Worm (Caenorhabditis elegans) whole organism, L4 larva: ENCODE measurements around the gene C04E12.2.

Experiments used
- F10B5.3 ChIP-seq: sonication (generic microtip); optimal IDR thresholded peaks from 2 replicates; lab custom pipeline; 2016; ENCODE audit warnings: mild to moderate bottlenecking, missing genetic modification characterization, missing compliant biosample characterization
- R02D3.7 ChIP-seq: fragments of 150-350 bp; sonication (generic microtip); optimal IDR thresholded peaks from 3 replicates; lab custom pipeline; 2014; ENCODE audit warnings: missing biosample characterization, missing genetic modification characterization
- Y75B8A.6 ChIP-seq: fragments of 200-800 bp; sonication (Bioruptor generic); IDR thresholded peaks from 2 replicates; pipeline ENCODE4 v1.3.6; 2022; ENCODE audit warnings: missing genetic modification reagents, missing genetic modification characterization, missing compliant biosample characterization
- ZK337.2 ChIP-seq: fragments of 200-800 bp; sonication (Bioruptor generic); IDR thresholded peaks from 2 replicates; pipeline ENCODE4 v1.3.6; 2022; ENCODE audit warnings: missing genetic modification reagents, missing genetic modification characterization, missing compliant biosample characterization
- aly-2 ChIP-seq: sonication (generic microtip); optimal IDR thresholded peaks from 2 replicates; lab custom pipeline; 2018; ENCODE audit warnings: missing biosample characterization, missing genetic modification characterization
- attf-4 ChIP-seq: sonication (generic microtip); optimal IDR thresholded peaks from 3 replicates; lab custom pipeline; 2017; ENCODE audit warnings: missing biosample characterization, missing genetic modification characterization
- ceh-20 ChIP-seq: fragments of 200-800 bp; sonication (Bioruptor generic); IDR thresholded peaks from 2 replicates; pipeline ENCODE4 v1.3.6; 2022; ENCODE audit warnings: missing genetic modification reagents, missing genetic modification characterization, missing compliant biosample characterization
- ceh-28 ChIP-seq: fragments of 150-350 bp; optimal IDR thresholded peaks from 2 replicates; lab custom pipeline; 2014; ENCODE audit warnings: missing biosample characterization, missing genetic modification reagents, missing genetic modification characterization
- ceh-44 ChIP-seq: fragments of 200-800 bp; sonication (Bioruptor generic); IDR thresholded peaks from 2 replicates; pipeline ENCODE4 v1.3.6; 2022; ENCODE audit warnings: missing genetic modification reagents, missing genetic modification characterization, missing compliant biosample characterization
- ces-1 ChIP-seq: fragments of 150-350 bp; sonication (generic microtip); optimal IDR thresholded peaks from 4 replicates; lab custom pipeline; 2014; ENCODE audit warnings: missing biosample characterization, missing genetic modification reagents, missing genetic modification characterization
- daf-19 ChIP-seq: fragments of 200-800 bp; sonication (Bioruptor generic); conservative IDR thresholded peaks from 2 replicates; pipeline ENCODE4 v1.3.6; 2022; ENCODE audit warnings: missing genetic modification characterization, missing compliant biosample characterization
- dmd-8 ChIP-seq: fragments of 200-800 bp; sonication (Bioruptor generic); IDR thresholded peaks from 2 replicates; pipeline ENCODE4 v1.3.6; 2022; ENCODE audit warnings: missing genetic modification characterization, missing compliant biosample characterization
- dmd-9 ChIP-seq: fragments of 200-800 bp; sonication (Bioruptor generic); IDR thresholded peaks from 2 replicates; pipeline ENCODE4 v1.3.6; 2022; ENCODE audit warnings: missing genetic modification reagents, missing genetic modification characterization, missing compliant biosample characterization
- dve-1 ChIP-seq: sonication (generic microtip); optimal IDR thresholded peaks from 2 replicates; lab custom pipeline; 2017; ENCODE audit warnings: antibody characterized with exemption, mild to moderate bottlenecking, missing genetic modification characterization, missing compliant biosample characterization; ENCODE audit not compliant: insufficient read depth
- egl-43 ChIP-seq: fragments of 200-800 bp; sonication (Bioruptor generic); IDR thresholded peaks from 2 replicates; pipeline ENCODE4 v1.3.6; 2022; ENCODE audit warnings: missing genetic modification reagents, missing genetic modification characterization, missing compliant biosample characterization
- fos-1 ChIP-seq: fragments of 150-350 bp; optimal IDR thresholded peaks from 2 replicates; lab custom pipeline; 2014; ENCODE audit warnings: missing biosample characterization, missing genetic modification characterization
- hlh-11 ChIP-seq: fragments of 200-800 bp; sonication (Bioruptor generic); optimal IDR thresholded peaks from 2 replicates; lab custom pipeline; 2018; ENCODE audit warnings: mild to moderate bottlenecking, missing genetic modification characterization, missing compliant biosample characterization
- hlh-30 ChIP-seq: sonication (generic microtip); optimal IDR thresholded peaks from 2 replicates; lab custom pipeline; 2017; ENCODE audit warnings: antibody characterized with exemption, mild to moderate bottlenecking, missing genetic modification characterization, missing compliant biosample characterization; ENCODE audit not compliant: insufficient read depth
- jun-1 ChIP-seq: fragments of 150-350 bp; optimal IDR thresholded peaks from 2 replicates; lab custom pipeline; 2014; ENCODE audit warnings: missing biosample characterization, missing genetic modification reagents, missing genetic modification characterization
- lim-7 ChIP-seq: fragments of 200-800 bp; sonication (Bioruptor generic); IDR thresholded peaks from 2 replicates; pipeline ENCODE4 v1.3.6; 2022; ENCODE audit warnings: missing genetic modification characterization, missing compliant biosample characterization
- lin-15B ChIP-seq: fragments of 150-350 bp; sonication (generic microtip); optimal IDR thresholded peaks from 3 replicates; lab custom pipeline; 2014; ENCODE audit warnings: missing biosample characterization, missing genetic modification characterization
- madf-9 ChIP-seq: fragments of 200-800 bp; sonication (Bioruptor generic); conservative IDR thresholded peaks from 2 replicates; pipeline ENCODE4 v1.3.6; 2022; ENCODE audit warnings: missing genetic modification reagents, missing genetic modification characterization, missing compliant biosample characterization
- mes-2 ChIP-seq: sonication (generic microtip); optimal IDR thresholded peaks from 2 replicates; lab custom pipeline; 2016; ENCODE audit warnings: missing genotype, mild to moderate bottlenecking, missing genetic modification characterization, missing compliant biosample characterization; ENCODE audit not compliant: poor library complexity, severe bottlenecking
- mxl-2 ChIP-seq: fragments of 200-800 bp; sonication (Bioruptor generic); conservative IDR thresholded peaks from 2 replicates; pipeline ENCODE4 v1.3.6; 2022; ENCODE audit warnings: missing genetic modification reagents, missing genetic modification characterization, missing compliant biosample characterization
- nhr-11 ChIP-seq: fragments of 150-350 bp; optimal IDR thresholded peaks from 2 replicates; lab custom pipeline; 2014; ENCODE audit warnings: missing biosample characterization, missing genetic modification characterization
- nhr-111 ChIP-seq: fragments of 200-800 bp; sonication (Bioruptor generic); optimal IDR thresholded peaks from 2 replicates; lab custom pipeline; 2018; ENCODE audit warnings: mild to moderate bottlenecking, missing genetic modification characterization, missing compliant biosample characterization
- nhr-237 ChIP-seq: sonication (generic microtip); optimal IDR thresholded peaks from 2 replicates; lab custom pipeline; 2017; ENCODE audit warnings: missing biosample characterization, missing genetic modification characterization
- nhr-25 ChIP-seq: sonication (generic microtip); optimal IDR thresholded peaks from 2 replicates; lab custom pipeline; 2017; ENCODE audit warnings: missing genetic modification characterization, mild to moderate bottlenecking, missing compliant biosample characterization, antibody characterized with exemption, moderate library complexity, borderline replicate concordance; ENCODE audit not compliant: insufficient read depth
- nhr-48 ChIP-seq: sonication (generic microtip); optimal IDR thresholded peaks from 2 replicates; lab custom pipeline; 2016; ENCODE audit warnings: mild to moderate bottlenecking, missing genetic modification characterization, missing compliant biosample characterization
- nhr-6 ChIP-seq: fragments of 150-350 bp; optimal IDR thresholded peaks from 2 replicates; lab custom pipeline; 2014; ENCODE audit warnings: missing biosample characterization, missing genetic modification characterization
- nhr-76 ChIP-seq: fragments of 150-350 bp; optimal IDR thresholded peaks from 2 replicates; lab custom pipeline; 2014; ENCODE audit warnings: missing biosample characterization, missing genetic modification characterization
- nhr-77 ChIP-seq: fragments of 150-350 bp; optimal IDR thresholded peaks from 2 replicates; lab custom pipeline; 2014; ENCODE audit warnings: missing biosample characterization, missing genetic modification characterization
- pha-4 ChIP-seq, 2 experiments: fragments of 150-350 bp in 1 of 2; fragments of 200-800 bp in 1 of 2; sonication (Bioruptor generic) in 1 of 2; IDR thresholded peaks in 1 of 2; optimal IDR thresholded peaks in 1 of 2; 2 replicates each; pipeline versions ENCODE4 v1.3.6 to Lab custom; 2014 to 2022; ENCODE audit warnings: missing genetic modification characterization in 2 of 2, missing genetic modification reagents in 2 of 2, missing biosample characterization in 1 of 2, missing compliant biosample characterization in 1 of 2
- rbr-2 ChIP-seq: sonication (generic microtip); optimal IDR thresholded peaks from 2 replicates; lab custom pipeline; 2016; ENCODE audit warnings: missing genotype, missing genetic modification characterization, missing compliant biosample characterization
- saeg-2 ChIP-seq: fragments of 200-800 bp; sonication (Bioruptor generic); IDR thresholded peaks from 2 replicates; pipeline ENCODE4 v1.3.6; 2022; ENCODE audit warnings: missing genetic modification reagents, missing genetic modification characterization, missing compliant biosample characterization
- set-16 ChIP-seq: fragments of 200-800 bp; sonication (Bioruptor generic); IDR thresholded peaks from 2 replicates; pipeline ENCODE4 v1.3.6; 2022; ENCODE audit warnings: missing genetic modification reagents, missing genetic modification characterization, missing compliant biosample characterization
- skn-1 ChIP-seq: fragments of 150-350 bp; optimal IDR thresholded peaks from 2 replicates; lab custom pipeline; 2014; ENCODE audit warnings: missing biosample characterization, missing genetic modification characterization
- snpc-4 ChIP-seq: fragments of 150-350 bp; optimal IDR thresholded peaks from 2 replicates; lab custom pipeline; 2014; ENCODE audit warnings: missing biosample characterization, missing genetic modification characterization
- tag-97 ChIP-seq: fragments of 200-800 bp; sonication (Bioruptor generic); IDR thresholded peaks from 2 replicates; pipeline ENCODE4 v1.3.6; 2022; ENCODE audit warnings: missing genetic modification characterization, missing compliant biosample characterization
- unc-130 ChIP-seq: sonication (generic microtip); optimal IDR thresholded peaks from 2 replicates; lab custom pipeline; 2016; ENCODE audit warnings: missing genetic modification reagents, missing genetic modification characterization, missing compliant biosample characterization

C04E12.2 gene

ce11 chrV:3391005-3391404 is 23.1 kb downstream of the C04E12.2 start (continued):
- TF ChIP-seq F10B5.3 (tag; lab: Kevin White, UChicago) (no peak), dve-1 (tag; lab: Kevin White, UChicago) (no peak), nhr-11 (tag; lab: Kevin White, UChicago) (peak; percentile 83), skn-1 (tag; lab: Kevin White, UChicago) (no peak), fos-1 (tag; lab: Kevin White, UChicago) (no peak), lin-15B (tag; lab: Kevin White, UChicago) (no peak), pha-4 (GFP tag; IDR thresholded peaks at IDR 0.05; lab: Robert Waterston, UW) (no peak), pha-4 (tag; optimal IDR thresholded peaks at IDR 0.05; lab: Kevin White, UChicago) (peak; percentile 70), egl-43 (no peak), R02D3.7 (tag; lab: Kevin White, UChicago) (no peak), rbr-2 (tag; lab: Kevin White, UChicago) (peak; percentile 71), nhr-111 (GFP tag; lab: Kevin White, UChicago) (no peak), ceh-28 (tag; lab: Kevin White, UChicago) (no peak), attf-4 (tag; lab: Kevin White, UChicago) (no peak), mxl-2 (GFP tag; lab: Robert Waterston, UW) (no peak; the same call in 1 of the 2 replicates), snpc-4 (tag; lab: Kevin White, UChicago) (no peak), ZK337.2 (GFP tag; lab: Robert Waterston, UW) (no peak), nhr-77 (peak; percentile 53), mes-2 (peak; percentile 75), lim-7 (GFP tag; lab: Robert Waterston, UW) (no peak), nhr-48 (tag; lab: Kevin White, UChicago) (peak; percentile 96), nhr-6 (tag; lab: Kevin White, UChicago) (peak; percentile 86), saeg-2 (GFP tag; lab: Robert Waterston, UW) (no peak), tag-97 (no peak), madf-9 (GFP tag; lab: Robert Waterston, UW) (0 out of 2 replicates have a peak, but pooled peaks have one; percentile 30), nhr-76 (tag; lab: Kevin White, UChicago) (peak; percentile 62), dmd-8 (GFP tag; lab: Robert Waterston, UW) (no peak), ceh-44 (GFP tag; lab: Robert Waterston, UW) (no peak), dmd-9 (no peak; the same call in 1 of the 2 replicates), aly-2 (no peak), jun-1 (tag; lab: Kevin White, UChicago) (peak; percentile 45), unc-130 (GFP tag; lab: Kevin White, UChicago) (no peak)

- TF ChIP-seq nhr-25 (tag; lab: Kevin White, UChicago) (no peak), hlh-11 (tag; lab: Kevin White, UChicago) (no peak), dmd-9 (no peak), ceh-20 (GFP tag; lab: Robert Waterston, UW) (no peak), Y75B8A.6 (no peak), egl-43 (0 out of 2 replicates have a peak, but pooled peaks have one; percentile 4), daf-19 (GFP tag; lab: Robert Waterston, UW) (no peak), set-16 (GFP tag; lab: Robert Waterston, UW) (peak; percentile 72), ces-1 (GFP tag; lab: Kevin White, UChicago) (no peak), nhr-237 (tag; lab: Kevin White, UChicago) (no peak), hlh-30 (tag; lab: Kevin White, UChicago) (no peak)
These were observed 26.2 kb downstream of the C04E12.2 start for ce11 chrV:3394065-3394464.
